Worm (Caenorhabditis elegans): ENCODE results near the gene der-2.

DNA sequence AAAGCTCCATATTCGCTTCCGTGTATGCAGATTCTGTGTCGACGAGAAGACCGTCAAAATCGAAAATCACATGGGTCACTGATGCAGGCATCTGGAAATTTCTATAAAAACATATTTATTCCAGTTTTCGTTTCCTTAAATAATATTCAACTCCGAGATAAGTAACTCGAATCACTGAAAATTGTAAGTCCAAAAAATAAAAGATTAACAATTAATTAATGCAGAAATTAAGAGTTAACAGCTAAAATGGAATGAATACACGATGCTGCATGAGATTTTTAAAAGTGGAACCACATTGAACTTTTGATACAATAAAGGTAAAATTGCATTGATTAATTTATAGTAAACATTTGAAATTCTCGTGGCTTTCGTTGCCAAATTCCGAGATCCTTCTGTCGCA is 7.9 kb upstream of the der-2 start, which contains the start of gene R151.10:
- TF ChIP-seq pqm-1 (tag; optimal IDR thresholded peaks at IDR 0.05) = no peak
- TF ChIP-seq K09A11.1 (tag; optimal IDR thresholded peaks at IDR 0.05; ENCODE audit: insufficient read depth) = no peak

Data from whole organism, late embryonic.